Worm (Caenorhabditis elegans) whole organism, L4 larva: Measurements from ENCODE around the gene nas-11.

Experiments
- F26F4.8 ChIP-seq: fragments of 200-800 bp; sonication (Bioruptor generic); conservative IDR thresholded peaks from 2 replicates; pipeline ENCODE4 v1.3.6; 2022; ENCODE audit warnings: missing genetic modification characterization, missing compliant biosample characterization
- R02D3.7 ChIP-seq: fragments of 150-350 bp; sonication (generic microtip); optimal IDR thresholded peaks from 3 replicates; lab custom pipeline; 2014; ENCODE audit warnings: missing biosample characterization, missing genetic modification characterization
- T20F7.1 ChIP-seq: fragments of 200-800 bp; sonication (Bioruptor generic); optimal IDR thresholded peaks from 2 replicates; lab custom pipeline; 2018; ENCODE audit warnings: mild to moderate bottlenecking, missing genetic modification characterization, missing compliant biosample characterization
- Y48G9A.11 ChIP-seq: fragments of 200-800 bp; sonication (Bioruptor generic); IDR thresholded peaks from 2 replicates; pipeline ENCODE4 v1.3.6; 2022; ENCODE audit warnings: missing genetic modification reagents, missing genetic modification characterization, missing compliant biosample characterization
- ZK546.5 ChIP-seq, 2 experiments: sonication (generic microtip); optimal IDR thresholded peaks; 2 replicates each; lab custom pipeline; 2017; ENCODE audit warnings: missing biosample characterization in 2 of 2, missing genetic modification characterization in 2 of 2
- ceh-28 ChIP-seq: fragments of 150-350 bp; optimal IDR thresholded peaks from 2 replicates; lab custom pipeline; 2014; ENCODE audit warnings: missing biosample characterization, missing genetic modification reagents, missing genetic modification characterization
- ceh-82 ChIP-seq: sonication (generic microtip); optimal IDR thresholded peaks from 2 replicates; lab custom pipeline; 2017; ENCODE audit warnings: missing biosample characterization, missing genetic modification characterization
- cey-2 ChIP-seq: sonication (generic microtip); optimal IDR thresholded peaks from 3 replicates; lab custom pipeline; 2017; ENCODE audit warnings: missing genetic modification characterization, mild to moderate bottlenecking, missing compliant biosample characterization, antibody characterized with exemption, borderline replicate concordance; ENCODE audit not compliant: insufficient read depth
- daf-16 ChIP-seq, 3 experiments: sonication (generic microtip); optimal IDR thresholded peaks; 2 replicates each; lab custom pipeline; 2016 to 2017; ENCODE audit warnings: missing genetic modification characterization in 3 of 3, missing genetic modification reagents in 3 of 3, mild to moderate bottlenecking in 2 of 3, missing compliant biosample characterization in 2 of 3, missing biosample characterization in 1 of 3, moderate library complexity in 1 of 3
- dmd-6 ChIP-seq: fragments of 200-800 bp; sonication (Bioruptor generic); IDR thresholded peaks from 2 replicates; pipeline ENCODE4 v1.3.6; 2022; ENCODE audit warnings: missing genetic modification reagents, missing genetic modification characterization, missing compliant biosample characterization
- dmd-8 ChIP-seq: fragments of 200-800 bp; sonication (Bioruptor generic); IDR thresholded peaks from 2 replicates; pipeline ENCODE4 v1.3.6; 2022; ENCODE audit warnings: missing genetic modification characterization, missing compliant biosample characterization
- dve-1 ChIP-seq: sonication (generic microtip); optimal IDR thresholded peaks from 2 replicates; lab custom pipeline; 2017; ENCODE audit warnings: antibody characterized with exemption, mild to moderate bottlenecking, missing genetic modification characterization, missing compliant biosample characterization; ENCODE audit not compliant: insufficient read depth
- lim-7 ChIP-seq: fragments of 200-800 bp; sonication (Bioruptor generic); IDR thresholded peaks from 2 replicates; pipeline ENCODE4 v1.3.6; 2022; ENCODE audit warnings: missing genetic modification characterization, missing compliant biosample characterization
- madf-5 ChIP-seq, 2 experiments: fragments of 200-800 bp; sonication (Bioruptor generic); IDR thresholded peaks; 2 replicates each; pipeline ENCODE4 v1.3.6; 2022; ENCODE audit warnings: missing compliant biosample characterization in 2 of 2, missing genetic modification characterization in 2 of 2
- mdl-1 ChIP-seq, 2 experiments: fragments of 150-350 bp in 1 of 2; sonication (generic microtip) in 1 of 2; optimal IDR thresholded peaks; 2 replicates each; lab custom pipeline; 2014 to 2017; ENCODE audit warnings: missing biosample characterization in 2 of 2, missing genetic modification characterization in 2 of 2
- nhr-10 ChIP-seq: fragments of 150-350 bp; optimal IDR thresholded peaks from 2 replicates; lab custom pipeline; 2014; ENCODE audit warnings: missing biosample characterization, missing genetic modification characterization
- nhr-28 ChIP-seq: fragments of 150-350 bp; optimal IDR thresholded peaks from 2 replicates; lab custom pipeline; 2014; ENCODE audit warnings: missing biosample characterization, missing genetic modification characterization
- pqm-1 ChIP-seq: sonication (generic microtip); optimal IDR thresholded peaks from 2 replicates; lab custom pipeline; 2017; ENCODE audit warnings: missing biosample characterization, missing genetic modification characterization
- saeg-2 ChIP-seq: fragments of 200-800 bp; sonication (Bioruptor generic); IDR thresholded peaks from 2 replicates; pipeline ENCODE4 v1.3.6; 2022; ENCODE audit warnings: missing genetic modification reagents, missing genetic modification characterization, missing compliant biosample characterization
- sdz-12 ChIP-seq: fragments of 200-800 bp; sonication (Bioruptor generic); optimal IDR thresholded peaks from 2 replicates; lab custom pipeline; 2018; ENCODE audit warnings: mild to moderate bottlenecking, missing genetic modification characterization, missing compliant biosample characterization
- skn-1 ChIP-seq: fragments of 150-350 bp; optimal IDR thresholded peaks from 2 replicates; lab custom pipeline; 2014; ENCODE audit warnings: missing biosample characterization, missing genetic modification characterization
- snpc-4 ChIP-seq: fragments of 150-350 bp; optimal IDR thresholded peaks from 2 replicates; lab custom pipeline; 2014; ENCODE audit warnings: missing biosample characterization, missing genetic modification characterization
- unc-39 ChIP-seq: sonication (generic microtip); optimal IDR thresholded peaks from 2 replicates; lab custom pipeline; 2017; ENCODE audit warnings: missing biosample characterization, missing genetic modification characterization
- zfp-2 ChIP-seq: sonication (generic microtip); optimal IDR thresholded peaks from 2 replicates; lab custom pipeline; 2016; ENCODE audit warnings: mild to moderate bottlenecking, missing genetic modification characterization, missing compliant biosample characterization
- zip-2 ChIP-seq: fragments of 150-350 bp; optimal IDR thresholded peaks from 2 replicates; lab custom pipeline; 2014; ENCODE audit warnings: missing biosample characterization, missing genetic modification characterization

nas-11 gene

ce11 chrX:6761211-6761610 lies 47.8 kb downstream of the nas-11 start (continued):
- TF ChIP-seq madf-5 (GFP tag; IDR thresholded peaks at IDR 0.05; lab: Robert Waterston, UW) (no peak), unc-39 (tag; lab: Kevin White, UChicago) (no peak), Y48G9A.11 (GFP tag; lab: Robert Waterston, UW) (no peak), zfp-2 (tag; lab: Kevin White, UChicago) (no peak), daf-16 (GFP tag; optimal IDR thresholded peaks at IDR 0.05; lab: Kevin White, UChicago) (no peak), daf-16 (tag; optimal IDR thresholded peaks at IDR 0.05; lab: Kevin White, UChicago) (peak; percentile 26), lim-7 (GFP tag; lab: Robert Waterston, UW) (no peak), dmd-6 (GFP tag; lab: Robert Waterston, UW) (peak; percentile 79), dmd-8 (GFP tag; lab: Robert Waterston, UW) (no peak), cey-2 (no peak), ceh-82 (no peak), nhr-10 (tag; lab: Kevin White, UChicago) (no peak), R02D3.7 (tag; lab: Kevin White, UChicago) (no peak), mdl-1 (tag; optimal IDR thresholded peaks at IDR 0.05; lab: Kevin White, UChicago) (no peak), snpc-4 (tag; lab: Kevin White, UChicago) (no peak), dve-1 (tag; lab: Kevin White, UChicago) (peak; percentile 20), ZK546.5 (tag; optimal IDR thresholded peaks at IDR 0.05; lab: Kevin White, UChicago) (no peak), F26F4.8 (GFP tag; lab: Robert Waterston, UW) (no peak), zip-2 (no peak)

ce11 chrX:6761688-6762185 lies 48.4 kb downstream of the nas-11 start, which contains the start of gene abts-4:
Gene abts-4 (minus strand): TSS chrX:6761738.
- no peak for TF ChIP-seq unc-39 (tag; lab: Kevin White, UChicago)
- no peak for TF ChIP-seq saeg-2
- TF ChIP-seq dve-1 (tag; lab: Kevin White, UChicago), result peak; percentile 38
- no peak for TF ChIP-seq ceh-28 (tag; lab: Kevin White, UChicago)
- TF ChIP-seq T20F7.1 (GFP tag; lab: Kevin White, UChicago), result no peak
- TF ChIP-seq nhr-28 (tag; lab: Kevin White, UChicago), result peak; percentile 42
- TF ChIP-seq pqm-1 (tag; lab: Kevin White, UChicago), result peak; percentile 59
- TF ChIP-seq skn-1 (tag; lab: Kevin White, UChicago), result no peak
- TF ChIP-seq daf-16 (GFP tag; optimal IDR thresholded peaks at IDR 0.05; lab: Kevin White, UChicago), result no peak
- TF ChIP-seq daf-16 (tag; optimal IDR thresholded peaks at IDR 0.05; lab: Kevin White, UChicago), result peak; percentile 5
- TF ChIP-seq sdz-12 (GFP tag; lab: Kevin White, UChicago), result no peak
- peak; percentile 69 for TF ChIP-seq dmd-6 (GFP tag; lab: Robert Waterston, UW)
